Worm (Caenorhabditis elegans): ENCODE measurements around the gene ZK945.4.

DNA sequence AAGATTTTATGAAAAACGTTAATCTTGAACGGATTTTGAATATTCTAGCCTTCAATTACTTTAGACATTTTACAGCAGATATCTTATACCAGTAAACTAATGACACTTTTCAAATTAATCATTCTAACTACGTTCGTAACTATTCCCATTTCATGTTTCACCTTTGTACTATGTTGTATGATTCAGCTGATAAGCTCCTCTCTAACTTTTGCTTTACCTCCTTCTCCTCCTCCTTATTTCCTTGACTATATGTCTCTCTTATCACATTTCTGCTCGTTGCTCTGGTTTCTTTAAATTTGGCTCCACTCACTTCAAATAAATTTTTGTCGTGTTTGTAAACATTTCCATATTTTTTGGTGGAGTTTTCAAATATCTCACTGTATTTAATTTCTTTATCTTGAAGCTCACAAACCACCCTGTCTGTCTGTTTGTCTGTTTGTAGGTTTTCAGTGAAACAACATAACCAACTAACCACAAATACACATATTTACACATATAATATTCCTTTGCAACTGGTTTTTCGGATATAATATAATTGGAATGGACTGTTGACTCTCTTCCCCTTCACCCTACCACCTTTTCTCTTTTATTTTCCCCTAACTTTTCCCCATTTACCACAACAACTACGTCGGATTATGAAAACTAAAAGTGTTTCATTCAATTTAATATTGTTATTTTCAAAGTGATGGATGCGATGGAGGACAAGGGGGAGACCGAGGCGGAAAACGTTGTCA, 11.1 kb downstream of the ZK945.4 start, which contains the start of gene lact-2:
- TF ChIP-seq lin-13 (tag; optimal IDR thresholded peaks at IDR 0.05) = no peak
- TF ChIP-seq ces-1 (GFP tag; optimal IDR thresholded peaks at IDR 0.05) = no peak
- no peak for TF ChIP-seq lsy-2 (tag; optimal IDR thresholded peaks at IDR 0.05)
- no peak for TF ChIP-seq nhr-76 (tag; optimal IDR thresholded peaks at IDR 0.05)
- no peak for TF ChIP-seq mab-5 (tag; optimal IDR thresholded peaks at IDR 0.05)
- no peak for TF ChIP-seq blmp-1 (tag; optimal IDR thresholded peaks at IDR 0.05)
- no peak for TF ChIP-seq nhr-28 (tag; optimal IDR thresholded peaks at IDR 0.05)

Measured in whole organism, mixed stage, embryonic.